5 fruit fly cellular contexts compared by ENCODE assay signal in the genomic region with DNA sequence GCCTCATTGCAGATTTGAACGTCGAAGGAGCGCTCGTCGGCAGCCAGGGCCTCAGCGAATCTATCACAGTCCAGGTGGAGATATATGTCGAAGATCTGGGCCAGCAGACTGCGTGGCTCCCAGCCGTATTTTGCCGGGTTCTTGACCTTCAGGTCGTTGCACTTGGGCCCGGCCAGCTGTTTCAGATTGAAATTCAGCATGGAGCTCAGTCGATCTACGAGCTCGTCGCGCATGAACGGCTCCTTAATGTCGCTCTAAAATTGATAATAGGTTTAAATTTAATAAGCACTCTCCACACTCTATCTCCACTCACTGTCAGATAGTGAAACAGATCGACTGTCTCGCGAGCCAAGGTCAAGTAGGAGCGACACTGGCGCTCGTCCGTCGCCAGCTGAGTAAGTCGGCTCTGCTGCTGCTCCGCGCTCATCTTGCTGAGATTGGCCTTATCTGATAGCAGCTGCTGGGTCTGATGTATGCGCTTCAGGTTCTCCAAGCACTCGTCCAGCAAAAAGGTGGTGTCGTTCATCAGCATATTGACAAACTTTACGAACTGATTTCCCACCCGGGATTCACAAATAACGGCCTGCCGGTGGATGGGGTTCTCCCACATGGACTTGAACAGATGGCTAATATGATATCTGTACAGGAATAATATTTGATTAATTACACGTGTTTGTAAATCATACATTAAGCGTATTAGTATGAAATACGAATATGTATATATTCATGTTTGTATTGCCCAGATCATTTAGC.
A peak's percentile ranks its signal among the peaks of the same experiment; 100 is the strongest.
TF ChIP-seq lines count a peak whose summit lies in the region.

No protein-coding gene starts in this region.

- no peak for TF ChIP-seq CTCF in whole organism, embryonic (GFP tag; optimal IDR thresholded peaks at IDR 0.05; lab: Kevin White, UChicago)

TF ChIP-seq in whole organism, adult, 20 proteins besides CTCF, POLR2A, EP300 and RAD21:
- no peak for TF ChIP-seq Hr96 (GFP tag; optimal IDR thresholded peaks at IDR 0.05; lab: Kevin White, UChicago)
- TF ChIP-seq cic (GFP tag; optimal IDR thresholded peaks at IDR 0.05; lab: Kevin White, UChicago), result peak; percentile 10

TF ChIP-seq in whole organism, embryonic, 481 proteins besides CTCF, POLR2A, EP300 and RAD21:
- TF ChIP-seq CG34376 (GFP tag; optimal IDR thresholded peaks at IDR 0.05; lab: Kevin White, UChicago) (peak; percentile 52), CG11696 (GFP tag; IDR thresholded peaks at IDR 0.05; lab: Robert Waterston, UW) (no peak), ftz-f1 (GFP tag; optimal IDR thresholded peaks at IDR 0.05; lab: Kevin White, UChicago) (peak; percentile 44)

TF ChIP-seq in whole organism, prepupa, 60 proteins besides CTCF, POLR2A, EP300 and RAD21:
- TF ChIP-seq CG3032 (tag; optimal IDR thresholded peaks at IDR 0.05; lab: Kevin White, UChicago), result no peak
- peak; percentile 99 for TF ChIP-seq svp (GFP tag; lab: Kevin White, UChicago)

TF ChIP-seq in whole organism, pupa, 21 proteins besides CTCF, POLR2A, EP300 and RAD21:
- no peak for TF ChIP-seq CG10348 (GFP tag; IDR thresholded peaks at IDR 0.05; lab: Robert Waterston, UW)
- peak; percentile 89 for TF ChIP-seq EcR (GFP tag; optimal IDR thresholded peaks at IDR 0.05; lab: Kevin White, UChicago)
- no peak for TF ChIP-seq CG4496 (GFP tag; IDR thresholded peaks at IDR 0.05; lab: Robert Waterston, UW)
- no peak for TF ChIP-seq Pif1A (GFP tag; optimal IDR thresholded peaks at IDR 0.05; lab: Kevin White, UChicago)
- no peak for TF ChIP-seq CG13204 (GFP tag; optimal IDR thresholded peaks at IDR 0.05; lab: Kevin White, UChicago)
- TF ChIP-seq CG15710 (tag; optimal IDR thresholded peaks at IDR 0.05; lab: Kevin White, UChicago), result no peak
- TF ChIP-seq CG8159 (tag; optimal IDR thresholded peaks at IDR 0.05; lab: Kevin White, UChicago), result no peak

TF ChIP-seq in whole organism, wandering third instar larva, 38 proteins besides CTCF, POLR2A, EP300 and RAD21:
- TF ChIP-seq br (GFP tag; optimal IDR thresholded peaks at IDR 0.05; lab: Kevin White, UChicago), result no peak
- peak; percentile 13 for TF ChIP-seq Dif (GFP tag; optimal IDR thresholded peaks at IDR 0.05; lab: Kevin White, UChicago; ENCODE audit: partially characterized antibody)
- TF ChIP-seq Rel (GFP tag; optimal IDR thresholded peaks at IDR 0.05; lab: Kevin White, UChicago), result no peak
- TF ChIP-seq Rel (tag; optimal IDR thresholded peaks at IDR 0.05; lab: Kevin White, UChicago), result peak; percentile 96
- no peak for TF ChIP-seq foxo (GFP tag; optimal IDR thresholded peaks at IDR 0.05; lab: Kevin White, UChicago)
